Fruit fly (Drosophila melanogaster) whole organism, embryonic: ENCODE measurements around the gene Calr.

ENCODE experiments used
- Bgb ChIP-seq: fragments of 200-800 bp; sonication (Bioruptor generic); IDR thresholded peaks from 2 replicates; pipeline ENCODE4 v1.3.6; 2022; ENCODE audit warnings: missing biosample characterization, missing genetic modification characterization; ENCODE audit not compliant: partially characterized antibody
- CG1024 ChIP-seq: fragments of 200-800 bp; sonication (Bioruptor generic); IDR thresholded peaks from 2 replicates; pipeline ENCODE4 v1.3.6; 2022; ENCODE audit warnings: missing biosample characterization, missing genetic modification characterization
- CG11398 ChIP-seq: fragments of 200-800 bp; sonication (Bioruptor generic); optimal IDR thresholded peaks from 2 replicates; lab custom pipeline; 2016; ENCODE audit warnings: missing biosample characterization, missing genetic modification characterization
- CG11723 ChIP-seq: fragments of 200-800 bp; sonication (Bioruptor generic); optimal IDR thresholded peaks from 2 replicates; lab custom pipeline; 2017; ENCODE audit warnings: missing biosample characterization, mild to moderate bottlenecking, missing genetic modification characterization
- CG12299 ChIP-seq: fragments of 200-800 bp; sonication (Bioruptor generic); optimal IDR thresholded peaks from 2 replicates; lab custom pipeline; 2018; ENCODE audit warnings: missing biosample characterization, mild to moderate bottlenecking, missing genetic modification characterization
- CG12659 ChIP-seq: fragments of 200-800 bp; sonication (Bioruptor generic); optimal IDR thresholded peaks from 3 replicates; lab custom pipeline; 2017; ENCODE audit warnings: mild to moderate bottlenecking, missing biosample characterization, missing genetic modification reagents, missing genetic modification characterization
- CG12942 ChIP-seq: fragments of 200-800 bp; sonication (Bioruptor generic); optimal IDR thresholded peaks from 3 replicates; lab custom pipeline; 2016; ENCODE audit warnings: missing biosample characterization, missing genetic modification characterization
- CG13287 ChIP-seq: fragments of 200-800 bp; sonication (Bioruptor generic); IDR thresholded peaks from 2 replicates; pipeline ENCODE4 v1.3.6; 2022; ENCODE audit warnings: missing biosample characterization, missing genetic modification characterization; ENCODE audit not compliant: partially characterized antibody
- CG13894 ChIP-seq: fragments of 200-800 bp; sonication (Bioruptor generic); optimal IDR thresholded peaks from 3 replicates; lab custom pipeline; 2018; ENCODE audit warnings: missing biosample characterization, mild to moderate bottlenecking, missing genetic modification characterization, moderate library complexity
- CG16813 ChIP-seq: fragments of 200-800 bp; sonication (Bioruptor generic); IDR thresholded peaks from 3 replicates; pipeline ENCODE4 v1.3.6; 2022; ENCODE audit warnings: missing biosample characterization, missing genetic modification characterization; ENCODE audit not compliant: partially characterized antibody
- CG17186 ChIP-seq: fragments of 200-800 bp; sonication (Bioruptor generic); optimal IDR thresholded peaks from 3 replicates; lab custom pipeline; 2017; ENCODE audit warnings: missing biosample characterization, missing genetic modification reagents, missing genetic modification characterization
- CG17829 ChIP-seq: fragments of 200-800 bp; optimal IDR thresholded peaks from 2 replicates; lab custom pipeline; 2019; ENCODE audit warnings: missing biosample characterization, mild to moderate bottlenecking, missing genetic modification characterization, moderate library complexity
- CG18262 ChIP-seq: fragments of 200-800 bp; optimal IDR thresholded peaks from 3 replicates; lab custom pipeline; 2019; ENCODE audit warnings: missing biosample characterization, mild to moderate bottlenecking, missing genetic modification characterization, moderate library complexity
- CG2116 ChIP-seq: fragments of 200-800 bp; sonication (Bioruptor generic); optimal IDR thresholded peaks from 3 replicates; lab custom pipeline; 2018; ENCODE audit warnings: missing biosample characterization, mild to moderate bottlenecking, missing genetic modification characterization
- CG2712 ChIP-seq: fragments of 200-800 bp; optimal IDR thresholded peaks from 3 replicates; lab custom pipeline; 2019; ENCODE audit warnings: missing biosample characterization, mild to moderate bottlenecking, missing genetic modification characterization, moderate library complexity
- CG31224 ChIP-seq: fragments of 200-800 bp; sonication (Bioruptor generic); IDR thresholded peaks from 2 replicates; pipeline ENCODE4 v1.3.6; 2022; ENCODE audit warnings: missing biosample characterization, missing genetic modification characterization
- CG3838 ChIP-seq: fragments of 200-800 bp; sonication (Bioruptor generic); optimal IDR thresholded peaks from 3 replicates; lab custom pipeline; 2016; ENCODE audit warnings: missing biosample characterization, missing genetic modification characterization
- CG3995 ChIP-seq: fragments of 200-800 bp; sonication (Bioruptor generic); optimal IDR thresholded peaks from 3 replicates; lab custom pipeline; 2016; ENCODE audit warnings: missing biosample characterization, missing genetic modification characterization
- CG4707 ChIP-seq: fragments of 200-800 bp; sonication (Bioruptor generic); optimal IDR thresholded peaks from 2 replicates; lab custom pipeline; 2018; ENCODE audit warnings: missing biosample characterization, mild to moderate bottlenecking, missing genetic modification characterization, moderate library complexity
- CG6791 ChIP-seq: fragments of 200-800 bp; sonication (Bioruptor generic); IDR thresholded peaks from 3 replicates; pipeline ENCODE4 v1.3.6; 2022; ENCODE audit warnings: missing biosample characterization, missing genetic modification characterization; ENCODE audit not compliant: partially characterized antibody
- CG7963 ChIP-seq: fragments of 200-800 bp; sonication (Bioruptor generic); IDR thresholded peaks from 3 replicates; pipeline ENCODE4 v1.3.6; 2022; ENCODE audit warnings: missing biosample characterization, missing genetic modification characterization; ENCODE audit not compliant: partially characterized antibody
- CG7987 ChIP-seq: fragments of 200-800 bp; sonication (Bioruptor generic); optimal IDR thresholded peaks from 2 replicates; lab custom pipeline; 2018; ENCODE audit warnings: missing biosample characterization, mild to moderate bottlenecking, missing genetic modification characterization, moderate library complexity
- CG8290 ChIP-seq, 3 experiments: fragments of 200-800 bp; sonication (Bioruptor generic); optimal IDR thresholded peaks; 2 replicates each; lab custom pipeline; 2016 to 2019; ENCODE audit warnings: missing biosample characterization in 3 of 3, missing genetic modification characterization in 3 of 3, mild to moderate bottlenecking in 2 of 3, moderate library complexity in 1 of 3
- CG9876 ChIP-seq: fragments of 200-800 bp; sonication (Bioruptor generic); optimal IDR thresholded peaks from 2 replicates; lab custom pipeline; 2016; ENCODE audit warnings: missing biosample characterization, missing genetic modification characterization
- Dp ChIP-seq: fragments of 200-800 bp; sonication (Bioruptor generic); optimal IDR thresholded peaks from 2 replicates; lab custom pipeline; 2018; ENCODE audit warnings: missing biosample characterization, mild to moderate bottlenecking, missing genetic modification characterization, moderate library complexity
- Fer1 ChIP-seq: fragments of 200-800 bp; sonication (Bioruptor generic); optimal IDR thresholded peaks from 2 replicates; lab custom pipeline; 2017; ENCODE audit warnings: missing biosample characterization, mild to moderate bottlenecking, missing genetic modification characterization
- Jarid2 ChIP-seq: fragments of 200-800 bp; sonication (Bioruptor generic); optimal IDR thresholded peaks from 3 replicates; lab custom pipeline; 2017; ENCODE audit warnings: mild to moderate bottlenecking, missing biosample characterization, missing genetic modification reagents, missing genetic modification characterization
- Nf-YB ChIP-seq: fragments of 200-800 bp; sonication (Bioruptor generic); optimal IDR thresholded peaks from 3 replicates; lab custom pipeline; 2019; ENCODE audit warnings: missing biosample characterization, mild to moderate bottlenecking, missing genetic modification characterization, moderate library complexity
- Opbp ChIP-seq: fragments of 200-800 bp; sonication (Bioruptor generic); IDR thresholded peaks from 3 replicates; pipeline ENCODE4 v1.3.6; 2022; ENCODE audit warnings: missing biosample characterization, missing genetic modification characterization; ENCODE audit not compliant: partially characterized antibody
- Rfx ChIP-seq: fragments of 200-800 bp; sonication (Bioruptor generic); IDR thresholded peaks from 2 replicates; pipeline ENCODE4 v1.3.6; 2022; ENCODE audit warnings: missing biosample characterization, missing genetic modification characterization
- Scr ChIP-seq: fragments of 200-800 bp; sonication (Bioruptor generic); IDR thresholded peaks from 2 replicates; pipeline ENCODE4 v1.3.6; 2022; ENCODE audit warnings: missing biosample characterization, missing genetic modification characterization; ENCODE audit not compliant: partially characterized antibody
- Side ChIP-seq: fragments of 200-800 bp; sonication (Bioruptor generic); optimal IDR thresholded peaks from 2 replicates; lab custom pipeline; 2016; ENCODE audit warnings: missing biosample characterization, missing genetic modification characterization
- amos ChIP-seq: fragments of 200-800 bp; sonication (Bioruptor generic); IDR thresholded peaks from 2 replicates; pipeline ENCODE4 v1.3.6; 2022; ENCODE audit warnings: missing biosample characterization, missing genetic modification characterization; ENCODE audit not compliant: partially characterized antibody
- bowl ChIP-seq: fragments of 200-800 bp; sonication (Bioruptor generic); IDR thresholded peaks from 2 replicates; pipeline ENCODE4 v1.3.6; 2022; ENCODE audit warnings: missing biosample characterization, missing genetic modification characterization
- exex ChIP-seq: fragments of 200-800 bp; sonication (Bioruptor generic); optimal IDR thresholded peaks from 4 replicates; lab custom pipeline; 2018; ENCODE audit warnings: missing biosample characterization, mild to moderate bottlenecking, missing genetic modification characterization, moderate library complexity
- gro ChIP-seq: fragments of 200-800 bp; sonication (Bioruptor generic); optimal IDR thresholded peaks from 2 replicates; lab custom pipeline; 2016; ENCODE audit warnings: missing biosample characterization, missing genetic modification characterization
- h ChIP-seq: fragments of >200 bp; optimal IDR thresholded peaks from 2 replicates; lab custom pipeline; 2017
- ken ChIP-seq: fragments of 200-800 bp; sonication (Bioruptor generic); IDR thresholded peaks from 3 replicates; pipeline ENCODE4 v1.3.6; 2022; ENCODE audit warnings: missing biosample characterization, missing genetic modification characterization
- knrl ChIP-seq: fragments of 200-800 bp; sonication (Bioruptor generic); IDR thresholded peaks from 3 replicates; pipeline ENCODE4 v1.3.6; 2022; ENCODE audit warnings: missing biosample characterization, missing genetic modification characterization; ENCODE audit not compliant: partially characterized antibody
- lbe ChIP-seq: fragments of 200-800 bp; sonication (Bioruptor generic); optimal IDR thresholded peaks from 2 replicates; lab custom pipeline; 2016; ENCODE audit warnings: missing biosample characterization, mild to moderate bottlenecking, missing genetic modification characterization
- nerfin-2 ChIP-seq: fragments of 200-800 bp; sonication (Bioruptor generic); IDR thresholded peaks from 2 replicates; pipeline ENCODE4 v1.3.6; 2022; ENCODE audit warnings: missing biosample characterization, missing genetic modification characterization; ENCODE audit not compliant: partially characterized antibody
- nmo ChIP-seq: fragments of 200-800 bp; sonication (Bioruptor generic); optimal IDR thresholded peaks from 2 replicates; lab custom pipeline; 2018; ENCODE audit warnings: missing biosample characterization, mild to moderate bottlenecking, missing genetic modification characterization, moderate library complexity
- p53 ChIP-seq: fragments of 200-800 bp; sonication (Bioruptor generic); optimal IDR thresholded peaks from 2 replicates; lab custom pipeline; 2016; ENCODE audit warnings: missing biosample characterization, missing genetic modification characterization
- phol ChIP-seq: fragments of 200-800 bp; sonication (Bioruptor generic); optimal IDR thresholded peaks from 3 replicates; lab custom pipeline; 2018; ENCODE audit warnings: missing biosample characterization, mild to moderate bottlenecking, missing genetic modification characterization, moderate library complexity
- ranshi ChIP-seq: fragments of 200-800 bp; sonication (Bioruptor generic); IDR thresholded peaks from 2 replicates; pipeline ENCODE4 v1.3.6; 2022; ENCODE audit warnings: missing biosample characterization, missing genetic modification characterization
- sna ChIP-seq: fragments of 200-800 bp; sonication (Bioruptor generic); IDR thresholded peaks from 2 replicates; pipeline ENCODE4 v1.3.6; 2022; ENCODE audit warnings: missing biosample characterization, missing genetic modification characterization; ENCODE audit not compliant: partially characterized antibody
- ssp ChIP-seq: fragments of 200-800 bp; sonication (Bioruptor generic); IDR thresholded peaks from 2 replicates; pipeline ENCODE4 v1.3.6; 2022; ENCODE audit warnings: missing biosample characterization, missing genetic modification characterization
- stwl ChIP-seq: fragments of 200-800 bp; sonication (Bioruptor generic); optimal IDR thresholded peaks from 3 replicates; lab custom pipeline; 2018; ENCODE audit warnings: missing biosample characterization, mild to moderate bottlenecking, missing genetic modification characterization, moderate library complexity
- tgo ChIP-seq: fragments of 200-800 bp; sonication (Bioruptor generic); IDR thresholded peaks from 3 replicates; pipeline ENCODE4 v1.3.6; 2022; ENCODE audit warnings: missing biosample characterization, missing genetic modification characterization

The Calr gene

DNA sequence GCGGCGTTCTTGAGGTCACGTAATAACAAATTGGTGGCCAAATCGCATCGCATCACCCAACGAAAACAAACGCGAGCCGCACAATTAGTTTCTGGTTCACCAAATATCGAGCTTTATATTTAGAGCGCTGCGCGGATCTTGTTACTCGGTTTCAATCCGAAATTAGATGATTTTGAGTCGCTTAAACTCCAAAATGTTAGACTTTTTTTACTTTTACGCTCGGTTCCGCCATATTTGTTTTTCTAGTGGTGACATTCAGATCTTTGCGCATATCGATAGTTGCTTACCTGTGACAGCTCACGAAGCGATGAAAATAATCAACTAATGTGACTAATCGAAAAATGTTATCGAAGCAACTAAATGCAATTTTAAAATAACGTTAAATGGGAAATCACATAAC, 6.7 kb upstream of the Calr start, which contains the start of gene Scm (continued):
- TF ChIP-seq bowl (GFP tag; lab: Robert Waterston, UW) = no peak
- TF ChIP-seq CG2712 (tag; lab: Kevin White, UChicago) = peak; percentile 47
- TF ChIP-seq CG7963 (GFP tag; lab: Robert Waterston, UW) = peak; percentile 93
- TF ChIP-seq CG12659 (GFP tag; lab: Kevin White, UChicago) = peak; percentile 79
- peak; percentile 97 for TF ChIP-seq CG13287 (GFP tag; lab: Robert Waterston, UW)
- peak; percentile 100 for TF ChIP-seq phol (tag; lab: Kevin White, UChicago)
- TF ChIP-seq CG6791 = peak; percentile 97
- peak; percentile 41 for TF ChIP-seq lbe
- TF ChIP-seq amos (GFP tag; lab: Robert Waterston, UW) = peak; percentile 92
- peak; percentile 96 for TF ChIP-seq CG2116 (GFP tag; lab: Kevin White, UChicago)
- TF ChIP-seq Rfx = peak; percentile 24; the same call in 1 of the 2 replicates
- peak; percentile 80 for TF ChIP-seq nerfin-2
- no peak for TF ChIP-seq CG1024 (GFP tag; lab: Robert Waterston, UW)
- TF ChIP-seq CG17186 (GFP tag; lab: Kevin White, UChicago) = peak; percentile 85
- peak; percentile 54 for TF ChIP-seq nmo (GFP tag; lab: Kevin White, UChicago)
- TF ChIP-seq CG18262 (tag; lab: Kevin White, UChicago) = peak; percentile 19
- TF ChIP-seq CG12299 (tag; lab: Kevin White, UChicago) = peak; percentile 23
- peak; percentile 59 for TF ChIP-seq Nf-YB (GFP tag; lab: Kevin White, UChicago)
- peak; percentile 69 for TF ChIP-seq Dp (GFP tag; lab: Kevin White, UChicago)
- TF ChIP-seq Jarid2 (GFP tag; lab: Kevin White, UChicago) = no peak
- peak; percentile 91 for TF ChIP-seq CG16813 (GFP tag; lab: Robert Waterston, UW)
- TF ChIP-seq CG3838 (GFP tag; lab: Kevin White, UChicago) = no peak
- peak; percentile 88 for TF ChIP-seq Scr
- TF ChIP-seq p53 (GFP tag; lab: Kevin White, UChicago) = no peak
- TF ChIP-seq ken (GFP tag; lab: Robert Waterston, UW) = no peak
- peak; percentile 2 for TF ChIP-seq CG13894
- TF ChIP-seq CG9876 (GFP tag; lab: Kevin White, UChicago) = peak; percentile 1
- TF ChIP-seq Bgb = peak; percentile 95
- TF ChIP-seq Fer1 = peak; percentile 39
- no peak for TF ChIP-seq ssp (GFP tag; lab: Robert Waterston, UW)
- peak; percentile 50 for TF ChIP-seq CG17829 (tag; lab: Kevin White, UChicago)
- no peak for TF ChIP-seq CG12942 (GFP tag; lab: Kevin White, UChicago)
- peak; percentile 88 for TF ChIP-seq knrl
- peak; percentile 99 for TF ChIP-seq CG3995 (GFP tag; lab: Kevin White, UChicago)
- TF ChIP-seq CG8290 (GFP tag; optimal IDR thresholded peaks at IDR 0.05; lab: Kevin White, UChicago) = peak; percentile 48
- TF ChIP-seq CG8290 (tag; optimal IDR thresholded peaks at IDR 0.05; lab: Kevin White, UChicago) = no peak
- TF ChIP-seq sna (GFP tag; lab: Robert Waterston, UW) = peak; percentile 95
- peak; percentile 22 for TF ChIP-seq CG7987
- no peak for TF ChIP-seq tgo (GFP tag; lab: Robert Waterston, UW)
- no peak for TF ChIP-seq CG11723 (GFP tag; lab: Kevin White, UChicago)
- no peak for TF ChIP-seq h (lab: Kevin White, UChicago)
- TF ChIP-seq gro (GFP tag; lab: Kevin White, UChicago) = peak; percentile 19
- peak; percentile 22 for TF ChIP-seq exex (tag; lab: Kevin White, UChicago)
- TF ChIP-seq CG11398 (GFP tag; lab: Kevin White, UChicago) = peak; percentile 4
- TF ChIP-seq Side (GFP tag; lab: Kevin White, UChicago) = no peak
- peak; percentile 100 for TF ChIP-seq stwl (tag; lab: Kevin White, UChicago)
- no peak for TF ChIP-seq CG4707 (GFP tag; lab: Kevin White, UChicago)
- TF ChIP-seq Opbp (GFP tag; lab: Robert Waterston, UW) = peak; percentile 93
- TF ChIP-seq CG31224 (GFP tag; lab: Robert Waterston, UW) = no peak
- no peak for TF ChIP-seq ranshi (GFP tag; lab: Robert Waterston, UW)
